Worm (Caenorhabditis elegans): ENCODE data around the gene nhr-28.

DNA sequence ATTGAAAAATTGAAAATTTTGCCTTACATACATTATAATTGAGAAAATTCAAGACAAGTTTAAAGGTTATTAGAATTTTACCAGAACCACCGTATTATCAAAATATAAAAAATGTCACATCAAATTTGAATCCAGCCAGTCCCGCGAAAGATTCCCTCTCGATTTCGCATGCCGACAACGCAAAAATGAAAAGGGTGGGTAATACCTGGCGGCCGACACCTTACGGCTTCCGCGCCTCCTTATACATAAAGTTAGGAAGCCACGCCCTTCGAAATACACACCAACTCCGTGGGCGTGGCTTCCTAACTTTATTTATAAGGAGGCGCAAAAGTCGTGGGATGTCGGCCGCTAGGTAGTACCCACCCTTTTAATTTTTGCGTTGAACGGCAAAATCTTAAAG is 2.8 kb downstream of the nhr-28 start:
- TF ChIP-seq hlh-8 (tag; optimal IDR thresholded peaks at IDR 0.05), result no peak
- no peak for TF ChIP-seq nhr-11 (tag; optimal IDR thresholded peaks at IDR 0.05)
- no peak for TF ChIP-seq elt-2 (tag; optimal IDR thresholded peaks at IDR 0.05)
- no peak for TF ChIP-seq gmeb-2 (tag; optimal IDR thresholded peaks at IDR 0.05)
- no peak for TF ChIP-seq pqm-1 (tag; optimal IDR thresholded peaks at IDR 0.05)
- no peak for TF ChIP-seq unc-55 (GFP tag; optimal IDR thresholded peaks at IDR 0.05)
- no peak for TF ChIP-seq fkh-10 (GFP tag; optimal IDR thresholded peaks at IDR 0.05)
- TF ChIP-seq ceh-19 (GFP tag; optimal IDR thresholded peaks at IDR 0.05), result no peak
- no peak for TF ChIP-seq C38D4.7 (GFP tag; optimal IDR thresholded peaks at IDR 0.05)
- no peak for TF ChIP-seq nhr-232 (tag; optimal IDR thresholded peaks at IDR 0.05)
- no peak for TF ChIP-seq madf-2 (tag; optimal IDR thresholded peaks at IDR 0.05)
- no peak for TF ChIP-seq ttx-3 (tag; optimal IDR thresholded peaks at IDR 0.05)
- no peak for TF ChIP-seq pat-9 (tag; optimal IDR thresholded peaks at IDR 0.05)
